Fruit fly (Drosophila melanogaster) whole organism, prepupa: ENCODE data around the gene mip130.

ENCODE experiments used
- CG10631 ChIP-seq: fragments of 200-800 bp; sonication (Bioruptor generic); optimal IDR thresholded peaks from 2 replicates; lab custom pipeline; 2016; ENCODE audit warnings: missing biosample characterization, missing genetic modification characterization
- CG10669 ChIP-seq: fragments of 200-800 bp; sonication (Bioruptor generic); optimal IDR thresholded peaks from 3 replicates; lab custom pipeline; 2018; ENCODE audit warnings: missing biosample characterization, mild to moderate bottlenecking, missing genetic modification characterization, moderate library complexity
- CG11294 ChIP-seq: fragments of 200-800 bp; sonication (Bioruptor generic); IDR thresholded peaks from 2 replicates; pipeline ENCODE4 v1.3.6; 2022; ENCODE audit warnings: missing biosample characterization, missing genetic modification characterization
- CG11762 ChIP-seq: fragments of 200-800 bp; sonication (Bioruptor generic); optimal IDR thresholded peaks from 3 replicates; lab custom pipeline; 2016; ENCODE audit warnings: missing biosample characterization, missing genetic modification characterization; ENCODE audit not compliant: insufficient read depth
- CG11902 ChIP-seq: fragments of 200-800 bp; sonication (Bioruptor generic); optimal IDR thresholded peaks from 3 replicates; lab custom pipeline; 2016; ENCODE audit warnings: missing biosample characterization, missing genetic modification characterization
- CG15336 ChIP-seq: fragments of 200-800 bp; sonication (Bioruptor generic); IDR thresholded peaks from 2 replicates; pipeline ENCODE4 v1.3.6; 2022; ENCODE audit warnings: missing biosample characterization, missing genetic modification characterization
- CG16779 ChIP-seq: fragments of 200-800 bp; sonication (Bioruptor generic); optimal IDR thresholded peaks from 3 replicates; lab custom pipeline; 2017; ENCODE audit warnings: missing biosample characterization, mild to moderate bottlenecking, missing genetic modification characterization
- CG3032 ChIP-seq: fragments of 200-800 bp; optimal IDR thresholded peaks from 2 replicates; lab custom pipeline; 2019; ENCODE audit warnings: missing biosample characterization, mild to moderate bottlenecking, missing genetic modification characterization, moderate library complexity
- CG31627 ChIP-seq: fragments of 200-800 bp; sonication (Bioruptor generic); optimal IDR thresholded peaks from 3 replicates; lab custom pipeline; 2016; ENCODE audit warnings: missing biosample characterization, missing genetic modification characterization
- CG32006 ChIP-seq: fragments of 200-800 bp; sonication (Bioruptor generic); optimal IDR thresholded peaks from 3 replicates; lab custom pipeline; 2017; ENCODE audit warnings: missing biosample characterization, mild to moderate bottlenecking, missing genetic modification characterization
- CG3919 ChIP-seq: fragments of 200-800 bp; sonication (Bioruptor generic); optimal IDR thresholded peaks from 3 replicates; lab custom pipeline; 2016; ENCODE audit warnings: missing biosample characterization, missing genetic modification characterization
- CG4318 ChIP-seq: fragments of 200-800 bp; sonication (Bioruptor generic); optimal IDR thresholded peaks from 3 replicates; lab custom pipeline; 2017; ENCODE audit warnings: missing biosample characterization, mild to moderate bottlenecking, missing genetic modification characterization
- CG6163 ChIP-seq: fragments of 200-800 bp; sonication (Bioruptor generic); IDR thresholded peaks from 3 replicates; pipeline ENCODE4 v1.3.6; 2022; ENCODE audit warnings: missing biosample characterization, missing genetic modification characterization
- CG6276 ChIP-seq: fragments of 200-800 bp; sonication (Bioruptor generic); optimal IDR thresholded peaks from 2 replicates; lab custom pipeline; 2017; ENCODE audit warnings: missing biosample characterization, mild to moderate bottlenecking, missing genetic modification characterization
- CG6808 ChIP-seq: fragments of 200-800 bp; sonication (Bioruptor generic); optimal IDR thresholded peaks from 3 replicates; lab custom pipeline; 2017; ENCODE audit warnings: missing biosample characterization, missing genetic modification characterization, mild to moderate bottlenecking, moderate library complexity, missing genetic modification reagents
- CG6854 ChIP-seq: fragments of 200-800 bp; sonication (Bioruptor generic); optimal IDR thresholded peaks from 2 replicates; lab custom pipeline; 2017; ENCODE audit warnings: missing biosample characterization, mild to moderate bottlenecking, missing genetic modification characterization
- CG7368 ChIP-seq: fragments of 200-800 bp; sonication (Bioruptor generic); optimal IDR thresholded peaks from 3 replicates; lab custom pipeline; 2016; ENCODE audit warnings: missing biosample characterization, missing genetic modification characterization
- CG8119 ChIP-seq: fragments of 200-800 bp; sonication (Bioruptor generic); IDR thresholded peaks from 3 replicates; pipeline ENCODE4 v1.3.6; 2022; ENCODE audit warnings: missing biosample characterization, missing genetic modification characterization
- CG8319 ChIP-seq: fragments of 200-800 bp; sonication (Bioruptor generic); optimal IDR thresholded peaks from 3 replicates; lab custom pipeline; 2016; ENCODE audit warnings: missing biosample characterization, missing genetic modification characterization
- CG8632 ChIP-seq: fragments of 200-800 bp; sonication (Bioruptor generic); optimal IDR thresholded peaks from 3 replicates; lab custom pipeline; 2016; ENCODE audit warnings: missing biosample characterization, missing genetic modification characterization
- Eip75B ChIP-seq: fragments of 200-800 bp; sonication (Bioruptor generic); optimal IDR thresholded peaks from 3 replicates; lab custom pipeline; 2016; ENCODE audit warnings: missing biosample characterization, missing genetic modification characterization
- Eip78C ChIP-seq: fragments of 200-800 bp; sonication (Bioruptor generic); peaks from one replicate; lab custom pipeline; 2016; ENCODE audit warnings: missing biosample characterization, missing genetic modification characterization
- Eip93F ChIP-seq: fragments of 200-800 bp; sonication (Bioruptor generic); optimal IDR thresholded peaks from 2 replicates; lab custom pipeline; 2016; ENCODE audit warnings: missing biosample characterization, mild to moderate bottlenecking, missing genetic modification characterization
- Ets21C ChIP-seq: fragments of 200-800 bp; sonication (Bioruptor generic); optimal IDR thresholded peaks from 3 replicates; lab custom pipeline; 2016; ENCODE audit warnings: missing biosample characterization, missing genetic modification characterization
- Gug ChIP-seq: fragments of 200-800 bp; sonication (Bioruptor generic); IDR thresholded peaks from 2 replicates; pipeline ENCODE4 v1.3.6; 2022; ENCODE audit warnings: missing biosample characterization, missing genetic modification characterization
- Hr38 ChIP-seq: sonication (Bioruptor generic); optimal IDR thresholded peaks from 2 replicates; lab custom pipeline; 2016; ENCODE audit warnings: missing biosample characterization, missing genetic modification characterization
- Hr39 ChIP-seq: fragments of 200-800 bp; sonication (Bioruptor generic); optimal IDR thresholded peaks from 2 replicates; lab custom pipeline; 2016; ENCODE audit warnings: missing biosample characterization, missing genetic modification characterization
- Hr4 ChIP-seq: fragments of 200-800 bp; sonication (Bioruptor generic); optimal IDR thresholded peaks from 3 replicates; lab custom pipeline; 2016; ENCODE audit warnings: missing biosample characterization, missing genetic modification characterization
- OdsH ChIP-seq: fragments of 200-800 bp; sonication (Bioruptor generic); optimal IDR thresholded peaks from 3 replicates; lab custom pipeline; 2016; ENCODE audit warnings: missing biosample characterization, missing genetic modification characterization
- Smox ChIP-seq: fragments of 200-800 bp; sonication (Bioruptor generic); optimal IDR thresholded peaks from 3 replicates; lab custom pipeline; 2016; ENCODE audit warnings: missing biosample characterization, missing genetic modification characterization
- Sox102F ChIP-seq: fragments of 200-800 bp; sonication (Bioruptor generic); optimal IDR thresholded peaks from 2 replicates; lab custom pipeline; 2016; ENCODE audit warnings: missing biosample characterization, mild to moderate bottlenecking, missing genetic modification characterization
- Sox14 ChIP-seq: fragments of 200-800 bp; sonication (Bioruptor generic); optimal IDR thresholded peaks from 3 replicates; lab custom pipeline; 2016; ENCODE audit warnings: missing biosample characterization, missing genetic modification characterization
- acj6 ChIP-seq: fragments of 200-800 bp; sonication (Bioruptor generic); optimal IDR thresholded peaks from 3 replicates; lab custom pipeline; 2016; ENCODE audit warnings: missing biosample characterization, missing genetic modification characterization
- dac ChIP-seq: fragments of 200-800 bp; sonication (Bioruptor generic); optimal IDR thresholded peaks from 2 replicates; lab custom pipeline; 2017; ENCODE audit warnings: missing biosample characterization, mild to moderate bottlenecking, missing genetic modification characterization
- esn ChIP-seq: fragments of 200-800 bp; sonication (Bioruptor generic); optimal IDR thresholded peaks from 2 replicates; lab custom pipeline; 2016; ENCODE audit warnings: missing biosample characterization, mild to moderate bottlenecking, missing genetic modification characterization, moderate library complexity
- fd59A ChIP-seq: fragments of 200-800 bp; sonication (Bioruptor generic); optimal IDR thresholded peaks from 2 replicates; lab custom pipeline; 2017; ENCODE audit warnings: missing biosample characterization, mild to moderate bottlenecking, missing genetic modification characterization, missing genetic modification reagents
- fd85E ChIP-seq: fragments of 200-800 bp; sonication (Bioruptor generic); optimal IDR thresholded peaks from 3 replicates; lab custom pipeline; 2016; ENCODE audit warnings: missing biosample characterization, missing genetic modification characterization
- lz ChIP-seq: fragments of 200-800 bp; sonication (Bioruptor generic); optimal IDR thresholded peaks from 3 replicates; lab custom pipeline; 2016; ENCODE audit warnings: missing biosample characterization, missing genetic modification characterization
- pdm3 ChIP-seq: fragments of 200-800 bp; sonication (Bioruptor generic); optimal IDR thresholded peaks from 3 replicates; lab custom pipeline; 2016; ENCODE audit warnings: missing biosample characterization, missing genetic modification characterization
- salr ChIP-seq, 2 experiments: fragments of 200-800 bp; sonication (Bioruptor generic); optimal IDR thresholded peaks; 3 replicates each; lab custom pipeline; 2016 to 2018; ENCODE audit warnings: missing biosample characterization in 2 of 2, missing genetic modification characterization in 2 of 2, mild to moderate bottlenecking in 1 of 2
- ss ChIP-seq, 2 experiments: fragments of 200-800 bp; sonication (Bioruptor generic); optimal IDR thresholded peaks; 2 replicates in 1 of 2; 3 replicates in 1 of 2; lab custom pipeline; 2017 to 2018; ENCODE audit warnings: mild to moderate bottlenecking in 2 of 2, missing biosample characterization in 2 of 2, missing genetic modification characterization in 2 of 2, moderate library complexity in 1 of 2
- svp ChIP-seq: fragments of 200-800 bp; sonication (Bioruptor generic); peaks from one replicate; lab custom pipeline; 2016; ENCODE audit warnings: missing biosample characterization, missing genetic modification characterization
- topi ChIP-seq: fragments of 200-800 bp; sonication (Bioruptor generic); optimal IDR thresholded peaks from 3 replicates; lab custom pipeline; 2016; ENCODE audit warnings: missing biosample characterization, missing genetic modification characterization

mip130 gene

dm6 chrX:1966779-1967520, 58.9 kb downstream of the mip130 start (continued):
- peak; percentile 4 for TF ChIP-seq acj6 (GFP tag; lab: Kevin White, UChicago)
- TF ChIP-seq fd59A, result no peak
- TF ChIP-seq topi (GFP tag; lab: Kevin White, UChicago), result peak; percentile 13
- TF ChIP-seq CG15336 (GFP tag; lab: Robert Waterston, UW), result peak; percentile 78
- TF ChIP-seq CG6808 (GFP tag; lab: Kevin White, UChicago), result no peak
- TF ChIP-seq CG6276, result peak; percentile 62
- TF ChIP-seq CG8319 (GFP tag; lab: Kevin White, UChicago), result no peak
- no peak for TF ChIP-seq CG6854 (GFP tag; lab: Kevin White, UChicago)
- TF ChIP-seq svp (GFP tag; lab: Kevin White, UChicago), result peak; percentile 63
- peak; percentile 22 for TF ChIP-seq pdm3
- TF ChIP-seq Smox (GFP tag; lab: Kevin White, UChicago), result no peak
- peak; percentile 42 for TF ChIP-seq OdsH (GFP tag; lab: Kevin White, UChicago)
- peak; percentile 20 for TF ChIP-seq Sox14 (GFP tag; lab: Kevin White, UChicago)
- no peak for TF ChIP-seq CG11762
- TF ChIP-seq Hr38 (GFP tag; lab: Kevin White, UChicago), result no peak
- no peak for TF ChIP-seq CG31627 (GFP tag; lab: Kevin White, UChicago)
- TF ChIP-seq CG4318 (GFP tag; lab: Kevin White, UChicago), result peak; percentile 63
- no peak for TF ChIP-seq CG8632
- TF ChIP-seq fd85E (GFP tag; lab: Kevin White, UChicago), result no peak
- TF ChIP-seq Sox102F, result no peak
- no peak for TF ChIP-seq CG16779 (tag; lab: Kevin White, UChicago)
- TF ChIP-seq dac, result peak; percentile 33
- TF ChIP-seq CG6163 (GFP tag; lab: Robert Waterston, UW), result 0 out of 3 replicates have a peak, but pooled peaks have one; percentile 27
- TF ChIP-seq esn, result peak; percentile 0
- TF ChIP-seq CG32006 (GFP tag; lab: Kevin White, UChicago), result peak; percentile 79
- TF ChIP-seq CG11294 (GFP tag; lab: Robert Waterston, UW), result peak; percentile 44; the same call in 1 of the 2 replicates
- peak; percentile 43 for TF ChIP-seq CG10631 (GFP tag; lab: Kevin White, UChicago)
- no peak for TF ChIP-seq lz (GFP tag; lab: Kevin White, UChicago)
- no peak for TF ChIP-seq CG10669 (GFP tag; lab: Kevin White, UChicago)
- TF ChIP-seq CG3919, result peak; percentile 26
- TF ChIP-seq CG8119 (GFP tag; lab: Robert Waterston, UW), result peak; percentile 60; the same call in 1 of the 3 replicates
- peak; percentile 26 for TF ChIP-seq CG11902
- TF ChIP-seq Eip93F (GFP tag; lab: Kevin White, UChicago), result no peak
- peak; percentile 71 for TF ChIP-seq Eip78C (GFP tag; lab: Kevin White, UChicago)
- TF ChIP-seq Hr4 (GFP tag; lab: Kevin White, UChicago), result peak; percentile 67

DNA sequence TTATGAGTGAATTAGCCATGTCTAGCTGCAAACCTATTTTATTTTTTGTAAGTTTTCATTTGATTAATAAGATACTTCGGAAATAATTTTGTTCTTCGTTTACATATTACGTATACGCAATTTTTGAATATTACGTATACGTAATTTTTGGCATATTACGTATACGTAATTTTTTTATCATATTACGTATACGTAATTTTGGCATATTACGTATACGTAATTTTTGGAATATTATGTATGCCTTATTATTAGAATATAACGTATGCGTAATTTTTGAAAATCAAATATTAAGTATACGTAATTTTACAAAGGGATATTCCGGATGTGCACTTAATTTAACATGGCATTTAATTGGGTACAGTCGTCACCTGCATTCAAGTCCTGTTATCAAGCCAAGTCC, 60.1 kb downstream of the mip130 start:
- TF ChIP-seq salr (GFP tag; optimal IDR thresholded peaks at IDR 0.05; lab: Kevin White, UChicago) (no peak), Eip78C (GFP tag; lab: Kevin White, UChicago) (peak; percentile 21)
- TF ChIP-seq, all 60 proteins: peak for 1

- TF ChIP-seq ss (GFP tag; optimal IDR thresholded peaks at IDR 0.05; lab: Kevin White, UChicago) (peak; percentile 60 to 77), CG8632 (peak; percentile 60), CG8119 (GFP tag; lab: Robert Waterston, UW) (peak; percentile 93), CG6163 (GFP tag; lab: Robert Waterston, UW) (peak; percentile 75), CG4318 (GFP tag; lab: Kevin White, UChicago) (peak; percentile 86), Eip75B (GFP tag; lab: Kevin White, UChicago) (peak; percentile 81), CG11902 (peak; percentile 69), Sox14 (GFP tag; lab: Kevin White, UChicago) (peak; percentile 73), CG11762 (peak; percentile 65), CG7368 (GFP tag; lab: Kevin White, UChicago) (peak; percentile 85), CG15336 (GFP tag; lab: Robert Waterston, UW) (peak; percentile 93), pdm3 (peak; percentile 88), CG3032 (peak; percentile 76), CG10631 (GFP tag; lab: Kevin White, UChicago) (peak; percentile 71), acj6 (GFP tag; lab: Kevin White, UChicago) (peak; percentile 77), fd85E (GFP tag; lab: Kevin White, UChicago) (peak; percentile 0), Eip78C (GFP tag; lab: Kevin White, UChicago) (peak; percentile 94), CG6808 (GFP tag; lab: Kevin White, UChicago) (peak; percentile 69), dac (peak; percentile 86), CG31627 (GFP tag; lab: Kevin White, UChicago) (peak; percentile 43), Ets21C (GFP tag; lab: Kevin White, UChicago) (no peak), lz (GFP tag; lab: Kevin White, UChicago) (peak; percentile 40), CG32006 (GFP tag; lab: Kevin White, UChicago) (peak; percentile 93), Hr39 (GFP tag; lab: Kevin White, UChicago) (peak; percentile 24), Gug (GFP tag; lab: Robert Waterston, UW) (peak; percentile 79)
These were observed 60.7 kb downstream of the mip130 start for dm6 chrX:1968581-1969258.
